Fruit fly (Drosophila melanogaster) whole organism, adult: ENCODE results near the gene CG4270.

Experiments used
- CG11617 ChIP-seq: fragments of 200-800 bp; sonication (Bioruptor generic); optimal IDR thresholded peaks from 2 replicates; lab custom pipeline; 2017; ENCODE audit warnings: mild to moderate bottlenecking, missing biosample characterization, missing genetic modification reagents, missing genetic modification characterization
- CG12768 ChIP-seq: fragments of 200-800 bp; sonication (Bioruptor generic); optimal IDR thresholded peaks from 2 replicates; lab custom pipeline; 2017; ENCODE audit warnings: missing biosample characterization, missing genetic modification characterization, mild to moderate bottlenecking, moderate library complexity, missing genetic modification reagents
- CG14711 ChIP-seq: fragments of 200-800 bp; sonication (Bioruptor generic); optimal IDR thresholded peaks from 2 replicates; lab custom pipeline; 2018; ENCODE audit warnings: missing biosample characterization, mild to moderate bottlenecking, missing genetic modification characterization, moderate library complexity
- CG33017 ChIP-seq: fragments of 200-800 bp; sonication (Bioruptor generic); optimal IDR thresholded peaks from 2 replicates; lab custom pipeline; 2018; ENCODE audit warnings: missing biosample characterization, mild to moderate bottlenecking, missing genetic modification characterization, moderate library complexity
- CG5204 ChIP-seq: fragments of 200-800 bp; sonication (Bioruptor generic); optimal IDR thresholded peaks from 2 replicates; lab custom pipeline; 2016; ENCODE audit warnings: missing biosample characterization, missing genetic modification characterization
- CG7101 ChIP-seq: fragments of 200-800 bp; sonication (Bioruptor generic); optimal IDR thresholded peaks from 2 replicates; lab custom pipeline; 2018; ENCODE audit warnings: missing biosample characterization, mild to moderate bottlenecking, missing genetic modification characterization, moderate library complexity
- Clk ChIP-seq: fragments of 200-800 bp; sonication (Bioruptor generic); optimal IDR thresholded peaks from 2 replicates; lab custom pipeline; 2017; ENCODE audit warnings: missing biosample characterization, missing genetic modification characterization
- Crg-1 ChIP-seq: fragments of 200-800 bp; sonication (Bioruptor generic); optimal IDR thresholded peaks from 2 replicates; lab custom pipeline; 2016; ENCODE audit warnings: missing biosample characterization, missing genetic modification characterization
- Hr96 ChIP-seq: fragments of 200-800 bp; sonication (Bioruptor generic); optimal IDR thresholded peaks from 2 replicates; lab custom pipeline; 2016; ENCODE audit warnings: missing biosample characterization, missing genetic modification characterization
- Mnt ChIP-seq: fragments of 200-800 bp; sonication (Bioruptor generic); optimal IDR thresholded peaks from 2 replicates; lab custom pipeline; 2016; ENCODE audit warnings: missing biosample characterization, mild to moderate bottlenecking, missing genetic modification characterization
- bab1 ChIP-seq: fragments of 200-800 bp; sonication (Bioruptor generic); optimal IDR thresholded peaks from 3 replicates; lab custom pipeline; 2019; ENCODE audit warnings: missing biosample characterization, mild to moderate bottlenecking, missing genetic modification characterization, moderate library complexity
- cic ChIP-seq: fragments of 200-800 bp; sonication (Bioruptor generic); optimal IDR thresholded peaks from 2 replicates; lab custom pipeline; 2017; ENCODE audit warnings: missing biosample characterization, mild to moderate bottlenecking, missing genetic modification characterization, moderate library complexity
- cnc ChIP-seq, 2 experiments: fragments of >200 bp; optimal IDR thresholded peaks; 2 replicates each; lab custom pipeline; 2017
- kay ChIP-seq: fragments of 200-800 bp; sonication (Bioruptor generic); peaks from one replicate; lab custom pipeline; 2016; ENCODE audit warnings: missing biosample characterization, missing genetic modification characterization, borderline replicate concordance
- ovo ChIP-seq: fragments of 200-800 bp; sonication (Bioruptor generic); optimal IDR thresholded peaks from 2 replicates; lab custom pipeline; 2016; ENCODE audit warnings: missing biosample characterization, missing genetic modification characterization
- pad ChIP-seq: fragments of 200-800 bp; sonication (Bioruptor generic); optimal IDR thresholded peaks from 3 replicates; lab custom pipeline; 2017; ENCODE audit warnings: missing biosample characterization, missing genetic modification characterization, mild to moderate bottlenecking, moderate library complexity, missing genetic modification reagents
- tj ChIP-seq: fragments of 200-800 bp; sonication (Bioruptor generic); optimal IDR thresholded peaks from 3 replicates; lab custom pipeline; 2017; ENCODE audit warnings: missing biosample characterization, mild to moderate bottlenecking, missing genetic modification characterization, moderate library complexity
- toe ChIP-seq: fragments of 200-800 bp; sonication (Bioruptor generic); optimal IDR thresholded peaks from 2 replicates; lab custom pipeline; 2016; ENCODE audit warnings: missing biosample characterization, missing genetic modification characterization

The CG4270 gene

dm6 chr2L:2290638-2291037 lies 27.4 kb downstream of the CG4270 start, which contains the start of gene robl22E:
robl22E (minus strand) TSS chr2L:2290738.
- TF ChIP-seq Clk (no peak), kay (GFP tag; lab: Kevin White, UChicago) (no peak), CG7101 (no peak), CG11617 (no peak), CG5204 (GFP tag; lab: Kevin White, UChicago) (no peak), Hr96 (GFP tag; lab: Kevin White, UChicago) (no peak), pad (GFP tag; lab: Kevin White, UChicago) (no peak)

- TF ChIP-seq ovo (GFP tag; lab: Kevin White, UChicago): no peak
- TF ChIP-seq bab1: no peak
Observed at dm6 chr2L:2299803-2300202, 36.6 kb downstream of the CG4270 start, which contains the start of gene CG31949. CG31949 (plus strand) TSS chr2L:2300103.

dm6 chr2L:2307648-2308047 lies 44.4 kb downstream of the CG4270 start, which contains the start of gene CG16995:
CG16995 (plus strand) TSS chr2L:2307948.
- TF ChIP-seq bab1 (no peak), cnc (optimal IDR thresholded peaks at IDR 0.05; lab: Kevin White, UChicago) (no peak), CG12768 (GFP tag; lab: Kevin White, UChicago) (no peak), kay (GFP tag; lab: Kevin White, UChicago) (no peak), CG11617 (no peak), ovo (GFP tag; lab: Kevin White, UChicago) (no peak), toe (GFP tag; lab: Kevin White, UChicago) (no peak), Crg-1 (no peak), Mnt (GFP tag; lab: Kevin White, UChicago) (no peak)

- TF ChIP-seq Clk: no peak
- no peak for TF ChIP-seq CG33017 (tag; lab: Kevin White, UChicago)
- no peak for TF ChIP-seq cnc (optimal IDR thresholded peaks at IDR 0.05; lab: Kevin White, UChicago)
- TF ChIP-seq toe (GFP tag; lab: Kevin White, UChicago): no peak
- TF ChIP-seq ovo (GFP tag; lab: Kevin White, UChicago): no peak
- TF ChIP-seq CG14711 (tag; lab: Kevin White, UChicago): no peak
- no peak for TF ChIP-seq tj (GFP tag; lab: Kevin White, UChicago)
- no peak for TF ChIP-seq Crg-1
- no peak for TF ChIP-seq CG7101
- no peak for TF ChIP-seq bab1
- no peak for TF ChIP-seq CG11617
- TF ChIP-seq cic (GFP tag; lab: Kevin White, UChicago): no peak
Observed at dm6 chr2L:2311449-2311848, 48.2 kb downstream of the CG4270 start, which contains the start of gene eys. eys (plus strand) TSS chr2L:2311680.
